Worm (Caenorhabditis elegans): ENCODE results near the gene R53.4.

DNA sequence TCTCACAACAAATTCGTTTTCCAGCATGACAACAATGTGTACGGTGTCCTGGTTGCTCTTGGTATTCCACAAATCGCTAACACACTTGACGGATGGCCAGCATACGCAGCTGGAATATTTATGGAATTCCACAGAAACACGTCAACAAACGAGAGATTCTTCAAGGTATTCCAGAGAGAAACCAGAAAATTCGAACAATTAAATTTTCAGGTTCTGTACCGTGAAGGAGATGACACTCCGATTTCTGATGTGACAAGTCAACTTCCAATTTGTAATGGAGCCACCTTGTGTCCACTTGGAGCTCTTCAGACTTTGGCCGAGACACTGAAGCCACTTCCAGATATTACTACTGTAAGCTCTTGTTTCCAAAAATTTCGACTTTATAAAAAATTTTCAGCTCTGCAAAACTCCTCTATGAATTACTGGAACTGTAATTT, 33.9 kb downstream of the R53.4 start:
- TF ChIP-seq ceh-16 (tag; optimal IDR thresholded peaks at IDR 0.05) (no peak), nhr-76 (tag; optimal IDR thresholded peaks at IDR 0.05) (no peak), ama-1 (optimal IDR thresholded peaks at IDR 0.05) (peak; percentile 92), ztf-11 (tag; optimal IDR thresholded peaks at IDR 0.05) (no peak), ceh-9 (tag; optimal IDR thresholded peaks at IDR 0.05) (no peak)

Measured in whole organism, L3 larva.